Fruit fly (Drosophila melanogaster) whole organism, prepupa: ENCODE results near the gene CG7497.

Experiments used
- CG10669 ChIP-seq: fragments of 200-800 bp; sonication (Bioruptor generic); optimal IDR thresholded peaks from 3 replicates; lab custom pipeline; 2018; ENCODE audit warnings: missing biosample characterization, mild to moderate bottlenecking, missing genetic modification characterization, moderate library complexity
- CG11294 ChIP-seq: fragments of 200-800 bp; sonication (Bioruptor generic); IDR thresholded peaks from 2 replicates; pipeline ENCODE4 v1.3.6; 2022; ENCODE audit warnings: missing biosample characterization, missing genetic modification characterization
- CG11902 ChIP-seq: fragments of 200-800 bp; sonication (Bioruptor generic); optimal IDR thresholded peaks from 3 replicates; lab custom pipeline; 2016; ENCODE audit warnings: missing biosample characterization, missing genetic modification characterization
- CG1621 ChIP-seq: fragments of 200-800 bp; sonication (Bioruptor generic); optimal IDR thresholded peaks from 3 replicates; lab custom pipeline; 2018; ENCODE audit warnings: missing biosample characterization, mild to moderate bottlenecking, missing genetic modification characterization
- CG16779 ChIP-seq: fragments of 200-800 bp; sonication (Bioruptor generic); optimal IDR thresholded peaks from 3 replicates; lab custom pipeline; 2017; ENCODE audit warnings: missing biosample characterization, mild to moderate bottlenecking, missing genetic modification characterization
- CG6163 ChIP-seq: fragments of 200-800 bp; sonication (Bioruptor generic); IDR thresholded peaks from 3 replicates; pipeline ENCODE4 v1.3.6; 2022; ENCODE audit warnings: missing biosample characterization, missing genetic modification characterization
- CG6276 ChIP-seq: fragments of 200-800 bp; sonication (Bioruptor generic); optimal IDR thresholded peaks from 2 replicates; lab custom pipeline; 2017; ENCODE audit warnings: missing biosample characterization, mild to moderate bottlenecking, missing genetic modification characterization
- CG8119 ChIP-seq: fragments of 200-800 bp; sonication (Bioruptor generic); IDR thresholded peaks from 3 replicates; pipeline ENCODE4 v1.3.6; 2022; ENCODE audit warnings: missing biosample characterization, missing genetic modification characterization
- CG8319 ChIP-seq: fragments of 200-800 bp; sonication (Bioruptor generic); optimal IDR thresholded peaks from 3 replicates; lab custom pipeline; 2016; ENCODE audit warnings: missing biosample characterization, missing genetic modification characterization
- CG8632 ChIP-seq: fragments of 200-800 bp; sonication (Bioruptor generic); optimal IDR thresholded peaks from 3 replicates; lab custom pipeline; 2016; ENCODE audit warnings: missing biosample characterization, missing genetic modification characterization
- CG9139 ChIP-seq: fragments of 200-800 bp; sonication (Bioruptor generic); optimal IDR thresholded peaks from 3 replicates; lab custom pipeline; 2017; ENCODE audit warnings: missing biosample characterization, mild to moderate bottlenecking, missing genetic modification characterization
- Eip75B ChIP-seq: fragments of 200-800 bp; sonication (Bioruptor generic); optimal IDR thresholded peaks from 3 replicates; lab custom pipeline; 2016; ENCODE audit warnings: missing biosample characterization, missing genetic modification characterization
- Eip78C ChIP-seq: fragments of 200-800 bp; sonication (Bioruptor generic); peaks from one replicate; lab custom pipeline; 2016; ENCODE audit warnings: missing biosample characterization, missing genetic modification characterization
- Ets21C ChIP-seq: fragments of 200-800 bp; sonication (Bioruptor generic); optimal IDR thresholded peaks from 3 replicates; lab custom pipeline; 2016; ENCODE audit warnings: missing biosample characterization, missing genetic modification characterization
- Ets96B ChIP-seq: fragments of 200-800 bp; optimal IDR thresholded peaks from 2 replicates; lab custom pipeline; 2019; ENCODE audit warnings: missing biosample characterization, mild to moderate bottlenecking, missing genetic modification characterization, moderate library complexity
- Hr39 ChIP-seq: fragments of 200-800 bp; sonication (Bioruptor generic); optimal IDR thresholded peaks from 2 replicates; lab custom pipeline; 2016; ENCODE audit warnings: missing biosample characterization, missing genetic modification characterization
- Hr4 ChIP-seq: fragments of 200-800 bp; sonication (Bioruptor generic); optimal IDR thresholded peaks from 3 replicates; lab custom pipeline; 2016; ENCODE audit warnings: missing biosample characterization, missing genetic modification characterization
- Lpt ChIP-seq: fragments of 200-800 bp; sonication (Bioruptor generic); optimal IDR thresholded peaks from 3 replicates; lab custom pipeline; 2016; ENCODE audit warnings: missing biosample characterization, missing genetic modification characterization
- Met ChIP-seq: fragments of 200-800 bp; sonication (Bioruptor generic); optimal IDR thresholded peaks from 3 replicates; lab custom pipeline; 2016; ENCODE audit warnings: missing biosample characterization, missing genetic modification characterization
- OdsH ChIP-seq: fragments of 200-800 bp; sonication (Bioruptor generic); optimal IDR thresholded peaks from 3 replicates; lab custom pipeline; 2016; ENCODE audit warnings: missing biosample characterization, missing genetic modification characterization
- Sox102F ChIP-seq: fragments of 200-800 bp; sonication (Bioruptor generic); optimal IDR thresholded peaks from 2 replicates; lab custom pipeline; 2016; ENCODE audit warnings: missing biosample characterization, mild to moderate bottlenecking, missing genetic modification characterization
- Sox14 ChIP-seq: fragments of 200-800 bp; sonication (Bioruptor generic); optimal IDR thresholded peaks from 3 replicates; lab custom pipeline; 2016; ENCODE audit warnings: missing biosample characterization, missing genetic modification characterization
- achi ChIP-seq: fragments of 200-800 bp; sonication (Bioruptor generic); optimal IDR thresholded peaks from 3 replicates; lab custom pipeline; 2016; ENCODE audit warnings: missing biosample characterization, missing genetic modification characterization
- eg ChIP-seq: fragments of 200-800 bp; sonication (Bioruptor generic); IDR thresholded peaks from 3 replicates; pipeline ENCODE4 v1.3.6; 2022; ENCODE audit warnings: missing biosample characterization, missing genetic modification characterization
- esn ChIP-seq: fragments of 200-800 bp; sonication (Bioruptor generic); optimal IDR thresholded peaks from 2 replicates; lab custom pipeline; 2016; ENCODE audit warnings: missing biosample characterization, mild to moderate bottlenecking, missing genetic modification characterization, moderate library complexity
- fd59A ChIP-seq: fragments of 200-800 bp; sonication (Bioruptor generic); optimal IDR thresholded peaks from 2 replicates; lab custom pipeline; 2017; ENCODE audit warnings: missing biosample characterization, mild to moderate bottlenecking, missing genetic modification characterization, missing genetic modification reagents
- fd85E ChIP-seq: fragments of 200-800 bp; sonication (Bioruptor generic); optimal IDR thresholded peaks from 3 replicates; lab custom pipeline; 2016; ENCODE audit warnings: missing biosample characterization, missing genetic modification characterization
- fkh ChIP-seq: fragments of 200-800 bp; sonication (Bioruptor generic); optimal IDR thresholded peaks from 3 replicates; lab custom pipeline; 2017; ENCODE audit warnings: missing biosample characterization, mild to moderate bottlenecking, missing genetic modification characterization, moderate library complexity
- net ChIP-seq: fragments of 200-800 bp; sonication (Bioruptor generic); optimal IDR thresholded peaks from 3 replicates; lab custom pipeline; 2016; ENCODE audit warnings: missing biosample characterization, missing genetic modification characterization
- pdm3 ChIP-seq: fragments of 200-800 bp; sonication (Bioruptor generic); optimal IDR thresholded peaks from 3 replicates; lab custom pipeline; 2016; ENCODE audit warnings: missing biosample characterization, missing genetic modification characterization
- salr ChIP-seq, 2 experiments: fragments of 200-800 bp; sonication (Bioruptor generic); optimal IDR thresholded peaks; 3 replicates each; lab custom pipeline; 2016 to 2018; ENCODE audit warnings: missing biosample characterization in 2 of 2, missing genetic modification characterization in 2 of 2, mild to moderate bottlenecking in 1 of 2
- spab ChIP-seq: fragments of 200-800 bp; sonication (Bioruptor generic); optimal IDR thresholded peaks from 2 replicates; lab custom pipeline; 2017; ENCODE audit warnings: missing biosample characterization, mild to moderate bottlenecking, missing genetic modification characterization, missing genetic modification reagents
- ss ChIP-seq, 2 experiments: fragments of 200-800 bp; sonication (Bioruptor generic); optimal IDR thresholded peaks; 2 replicates in 1 of 2; 3 replicates in 1 of 2; lab custom pipeline; 2017 to 2018; ENCODE audit warnings: mild to moderate bottlenecking in 2 of 2, missing biosample characterization in 2 of 2, missing genetic modification characterization in 2 of 2, moderate library complexity in 1 of 2
- topi ChIP-seq: fragments of 200-800 bp; sonication (Bioruptor generic); optimal IDR thresholded peaks from 3 replicates; lab custom pipeline; 2016; ENCODE audit warnings: missing biosample characterization, missing genetic modification characterization
- vri ChIP-seq: fragments of 200-800 bp; sonication (Bioruptor generic); optimal IDR thresholded peaks from 3 replicates; lab custom pipeline; 2016; ENCODE audit warnings: missing biosample characterization, mild to moderate bottlenecking, missing genetic modification characterization

Gene CG7497

dm6 chr3L:17621451-17621946 lies 11.8 kb upstream of the CG7497 start, which contains the start of the genes Vps60 and anchor (continued):
- TF ChIP-seq Hr39 (peak; percentile 58), net (no peak), achi (GFP tag; lab: Kevin White, UChicago) (peak; percentile 93), CG10669 (GFP tag; lab: Kevin White, UChicago) (peak; percentile 20), vri (GFP tag; lab: Kevin White, UChicago) (peak; percentile 72), CG6276 (GFP tag; lab: Kevin White, UChicago) (peak; percentile 54), Met (GFP tag; lab: Kevin White, UChicago) (peak; percentile 61), CG8119 (no peak), esn (GFP tag; lab: Kevin White, UChicago) (peak; percentile 80), CG8319 (GFP tag; lab: Kevin White, UChicago) (peak; percentile 34), Sox102F (GFP tag; lab: Kevin White, UChicago) (peak; percentile 59), fd85E (GFP tag; lab: Kevin White, UChicago) (no peak), pdm3 (peak; percentile 71), Eip75B (GFP tag; lab: Kevin White, UChicago) (peak; percentile 69), OdsH (GFP tag; lab: Kevin White, UChicago) (peak; percentile 58)
- TF ChIP-seq, all 60 proteins: peak for 41

dm6 chr3L:17622081-17622850 lies 11.0 kb upstream of the CG7497 start:
- TF ChIP-seq CG11902 (no peak), fkh (GFP tag; lab: Kevin White, UChicago) (peak; percentile 65), CG6163 (GFP tag; lab: Robert Waterston, UW) (no peak), ss (GFP tag; optimal IDR thresholded peaks at IDR 0.05; lab: Kevin White, UChicago) (no peak), Sox14 (no peak), CG8119 (0 out of 3 replicates have a peak, but pooled peaks have one; percentile 16), salr (GFP tag; optimal IDR thresholded peaks at IDR 0.05; lab: Kevin White, UChicago) (no peak), CG9139 (GFP tag; lab: Kevin White, UChicago) (no peak), vri (GFP tag; lab: Kevin White, UChicago) (no peak), Eip78C (GFP tag; lab: Kevin White, UChicago) (no peak), spab (GFP tag; lab: Kevin White, UChicago) (no peak), CG10669 (GFP tag; lab: Kevin White, UChicago) (no peak), CG1621 (tag; lab: Kevin White, UChicago) (no peak), Ets96B (no peak), eg (GFP tag; lab: Robert Waterston, UW) (no peak), topi (GFP tag; lab: Kevin White, UChicago) (no peak)
- TF ChIP-seq, all 60 proteins: peak for 2

- TF ChIP-seq Sox102F (GFP tag; lab: Kevin White, UChicago): no peak
- TF ChIP-seq CG8632: no peak
- no peak for TF ChIP-seq ss (GFP tag; optimal IDR thresholded peaks at IDR 0.05; lab: Kevin White, UChicago)
- TF ChIP-seq Lpt (GFP tag; lab: Kevin White, UChicago): no peak
- no peak for TF ChIP-seq CG9139 (GFP tag; lab: Kevin White, UChicago)
- no peak for TF ChIP-seq CG6163 (GFP tag; lab: Robert Waterston, UW)
- no peak for TF ChIP-seq Ets21C (GFP tag; lab: Kevin White, UChicago)
- no peak for TF ChIP-seq Sox14
- TF ChIP-seq CG10669 (GFP tag; lab: Kevin White, UChicago): no peak
- no peak for TF ChIP-seq fd85E (GFP tag; lab: Kevin White, UChicago)
- TF ChIP-seq fd59A (GFP tag; lab: Kevin White, UChicago): no peak
- TF ChIP-seq CG6276 (GFP tag; lab: Kevin White, UChicago): no peak
- no peak for TF ChIP-seq eg (GFP tag; lab: Robert Waterston, UW)
- no peak for TF ChIP-seq CG11294
- no peak for TF ChIP-seq spab (GFP tag; lab: Kevin White, UChicago)
- TF ChIP-seq achi (GFP tag; lab: Kevin White, UChicago): no peak
- TF ChIP-seq CG16779 (tag; lab: Kevin White, UChicago): no peak
- TF ChIP-seq Hr4: no peak
Observed at dm6 chr3L:17622935-17623334, 10.3 kb upstream of the CG7497 start.
